Fruit fly (Drosophila melanogaster): ENCODE results near the gene b.

Gene b

dm6 chr2L:13811323-13811722 is 9.7 kb upstream of the b start, which contains the start of the genes Adat1 and CG16865 (continued):
- TF ChIP-seq otp (GFP tag; IDR thresholded peaks at IDR 0.05), result no peak
- no peak for TF ChIP-seq grn (GFP tag; optimal IDR thresholded peaks at IDR 0.05)
- no peak for TF ChIP-seq sr (GFP tag; IDR thresholded peaks at IDR 0.05)
- no peak for TF ChIP-seq Gsc (GFP tag; IDR thresholded peaks at IDR 0.05)
- TF ChIP-seq tna (GFP tag; IDR thresholded peaks at IDR 0.05; ENCODE audit: partially characterized antibody), result peak; percentile 36; the same call in 1 of the 2 replicates
- no peak for TF ChIP-seq NC2α (GFP tag; optimal IDR thresholded peaks at IDR 0.05)
- peak; percentile 96 for TF ChIP-seq MBD-R2 (GFP tag; IDR thresholded peaks at IDR 0.05)
- TF ChIP-seq Atf-2 (GFP tag; optimal IDR thresholded peaks at IDR 0.05), result no peak
- TF ChIP-seq Opbp (GFP tag; IDR thresholded peaks at IDR 0.05; ENCODE audit: partially characterized antibody), result 0 out of 3 replicates have a peak, but pooled peaks have one; percentile 31
- TF ChIP-seq CG7987 (GFP tag; optimal IDR thresholded peaks at IDR 0.05), result peak; percentile 6
- no peak for TF ChIP-seq Nf-YB (GFP tag; optimal IDR thresholded peaks at IDR 0.05)
- no peak for TF ChIP-seq gem (tag; optimal IDR thresholded peaks at IDR 0.05)
- no peak for TF ChIP-seq stc (GFP tag; IDR thresholded peaks at IDR 0.05)
- no peak for TF ChIP-seq CG3281 (GFP tag; optimal IDR thresholded peaks at IDR 0.05)
- TF ChIP-seq CG15696 (tag; optimal IDR thresholded peaks at IDR 0.05), result peak; percentile 21
- peak; percentile 51; the same call in 1 of the 2 replicates for TF ChIP-seq amos (GFP tag; IDR thresholded peaks at IDR 0.05; ENCODE audit: partially characterized antibody)
- peak; percentile 74 for TF ChIP-seq CG4617 (GFP tag; optimal IDR thresholded peaks at IDR 0.05; ENCODE audit: borderline replicate concordance)
- no peak for TF ChIP-seq al (GFP tag; IDR thresholded peaks at IDR 0.05)
- TF ChIP-seq Hmx (GFP tag; optimal IDR thresholded peaks at IDR 0.05), result no peak
- TF ChIP-seq CG6689 (GFP tag; IDR thresholded peaks at IDR 0.05), result no peak
- peak; percentile 34 for TF ChIP-seq phol (tag; optimal IDR thresholded peaks at IDR 0.05)
- TF ChIP-seq CG17186 (GFP tag; optimal IDR thresholded peaks at IDR 0.05), result peak; percentile 26
- no peak for TF ChIP-seq HmgZ (tag; optimal IDR thresholded peaks at IDR 0.05)
- TF ChIP-seq p53 (GFP tag; optimal IDR thresholded peaks at IDR 0.05), result no peak
- TF ChIP-seq org-1 (GFP tag; optimal IDR thresholded peaks at IDR 0.05), result no peak
- TF ChIP-seq ara (GFP tag; IDR thresholded peaks at IDR 0.05), result no peak
- peak in 1 of 2 experiments; percentile 74 for TF ChIP-seq Pdp1 (GFP tag; optimal IDR thresholded peaks at IDR 0.05)
- TF ChIP-seq CG1647 (GFP tag; optimal IDR thresholded peaks at IDR 0.05), result no peak
- TF ChIP-seq Fer1 (GFP tag; optimal IDR thresholded peaks at IDR 0.05), result peak; percentile 21
- no peak for TF ChIP-seq tll (GFP tag; optimal IDR thresholded peaks at IDR 0.05)
- TF ChIP-seq CG31224 (GFP tag; IDR thresholded peaks at IDR 0.05), result no peak
- peak; percentile 67 for TF ChIP-seq Med (GFP tag)
- TF ChIP-seq crol (GFP tag; IDR thresholded peaks at IDR 0.05), result no peak
- peak; percentile 32 for TF ChIP-seq Dp (GFP tag; optimal IDR thresholded peaks at IDR 0.05)
- no peak for TF ChIP-seq CG4730 (GFP tag; IDR thresholded peaks at IDR 0.05)
- TF ChIP-seq nerfin-1 (tag; optimal IDR thresholded peaks at IDR 0.05), result no peak
- peak; percentile 42; the same call in 1 of the 3 replicates for TF ChIP-seq zen2 (GFP tag; IDR thresholded peaks at IDR 0.05; ENCODE audit: partially characterized antibody)
- TF ChIP-seq CG7839 (tag; optimal IDR thresholded peaks at IDR 0.05), result no peak
- no peak for TF ChIP-seq Sox102F (GFP tag; optimal IDR thresholded peaks at IDR 0.05)
- no peak for TF ChIP-seq CG1233 (GFP tag; optimal IDR thresholded peaks at IDR 0.05)
- no peak for TF ChIP-seq CG4707 (GFP tag; optimal IDR thresholded peaks at IDR 0.05)
- TF ChIP-seq Hr51 (GFP tag; optimal IDR thresholded peaks at IDR 0.05), result no peak
- TF ChIP-seq abd-A (tag; optimal IDR thresholded peaks at IDR 0.05), result no peak
- TF ChIP-seq CG11398 (GFP tag; optimal IDR thresholded peaks at IDR 0.05), result no peak
- no peak for TF ChIP-seq crc (GFP tag; optimal IDR thresholded peaks at IDR 0.05)
- no peak for TF ChIP-seq trh (GFP tag; optimal IDR thresholded peaks at IDR 0.05)
- no peak for TF ChIP-seq grau (tag; optimal IDR thresholded peaks at IDR 0.05)
- TF ChIP-seq CG34224 (GFP tag; IDR thresholded peaks at IDR 0.05; ENCODE audit: partially characterized antibody), result peak; percentile 57
- no peak for TF ChIP-seq cato (GFP tag; optimal IDR thresholded peaks at IDR 0.05; ENCODE audit: borderline replicate concordance)
- no peak for TF ChIP-seq CG4820 (GFP tag; optimal IDR thresholded peaks at IDR 0.05)

Data from whole organism, embryonic.